Fruit fly (Drosophila melanogaster) whole organism, pupa: Measurements from ENCODE around the gene CASK.

Experiments
- CG10348 ChIP-seq: fragments of 200-800 bp; sonication (Bioruptor generic); IDR thresholded peaks from 2 replicates; pipeline ENCODE4 v1.3.6; 2022; ENCODE audit warnings: missing biosample characterization, missing genetic modification characterization
- CG12605 ChIP-seq: fragments of 200-800 bp; sonication (Bioruptor generic); IDR thresholded peaks from 2 replicates; pipeline ENCODE4 v1.3.6; 2022; ENCODE audit warnings: missing biosample characterization, missing genetic modification characterization
- CG13204 ChIP-seq: fragments of 200-800 bp; sonication (Bioruptor generic); optimal IDR thresholded peaks from 2 replicates; lab custom pipeline; 2018; ENCODE audit warnings: missing biosample characterization, mild to moderate bottlenecking, missing genetic modification characterization, moderate library complexity
- CG14655 ChIP-seq: fragments of 200-800 bp; sonication (Bioruptor generic); optimal IDR thresholded peaks from 3 replicates; lab custom pipeline; 2017; ENCODE audit warnings: mild to moderate bottlenecking, missing biosample characterization, missing genetic modification reagents, missing genetic modification characterization
- CG15710 ChIP-seq: fragments of 200-800 bp; sonication (Bioruptor generic); optimal IDR thresholded peaks from 2 replicates; lab custom pipeline; 2018; ENCODE audit warnings: missing biosample characterization, mild to moderate bottlenecking, missing genetic modification characterization, moderate library complexity
- CG17806 ChIP-seq: fragments of 200-800 bp; sonication (Bioruptor generic); optimal IDR thresholded peaks from 2 replicates; lab custom pipeline; 2018; ENCODE audit warnings: missing biosample characterization, mild to moderate bottlenecking, missing genetic modification characterization, moderate library complexity
- CG32121 ChIP-seq: fragments of 200-800 bp; sonication (Bioruptor generic); IDR thresholded peaks from 2 replicates; pipeline ENCODE4 v1.3.6; 2022; ENCODE audit warnings: missing biosample characterization, missing genetic modification characterization
- CG34367 ChIP-seq: fragments of 200-800 bp; sonication (Bioruptor generic); optimal IDR thresholded peaks from 2 replicates; lab custom pipeline; 2018; ENCODE audit warnings: missing biosample characterization, mild to moderate bottlenecking, missing genetic modification characterization
- CG4496 ChIP-seq: fragments of 200-800 bp; sonication (Bioruptor generic); IDR thresholded peaks from 3 replicates; pipeline ENCODE4 v1.3.6; 2022; ENCODE audit warnings: missing biosample characterization, missing genetic modification characterization
- CG8159 ChIP-seq: fragments of 200-800 bp; sonication (Bioruptor generic); optimal IDR thresholded peaks from 3 replicates; lab custom pipeline; 2018; ENCODE audit warnings: missing biosample characterization, mild to moderate bottlenecking, missing genetic modification characterization, moderate library complexity
- CG8301 ChIP-seq: fragments of 200-800 bp; sonication (Bioruptor generic); optimal IDR thresholded peaks from 2 replicates; lab custom pipeline; 2018; ENCODE audit warnings: missing biosample characterization, mild to moderate bottlenecking, missing genetic modification characterization
- CG9948 ChIP-seq: fragments of 200-800 bp; sonication (Bioruptor generic); optimal IDR thresholded peaks from 2 replicates; lab custom pipeline; 2018; ENCODE audit warnings: missing biosample characterization, mild to moderate bottlenecking, missing genetic modification characterization, moderate library complexity
- D1 ChIP-seq: fragments of 200-800 bp; sonication (Bioruptor generic); optimal IDR thresholded peaks from 2 replicates; lab custom pipeline; 2018; ENCODE audit warnings: missing biosample characterization, mild to moderate bottlenecking, missing genetic modification characterization, moderate library complexity
- EcR ChIP-seq: fragments of 200-800 bp; sonication (Bioruptor generic); optimal IDR thresholded peaks from 3 replicates; lab custom pipeline; 2019; ENCODE audit warnings: missing biosample characterization, missing genetic modification characterization, mild to moderate bottlenecking, moderate library complexity, missing genetic modification reagents
- Ets98B ChIP-seq: fragments of 200-800 bp; sonication (Bioruptor generic); IDR thresholded peaks from 2 replicates; pipeline ENCODE4 v1.3.6; 2022; ENCODE audit warnings: missing biosample characterization, missing genetic modification characterization
- Pif1A ChIP-seq: fragments of 200-800 bp; sonication (Bioruptor generic); optimal IDR thresholded peaks from 3 replicates; lab custom pipeline; 2016; ENCODE audit warnings: missing biosample characterization, missing genetic modification characterization
- Pif1B ChIP-seq: fragments of 200-800 bp; sonication (Bioruptor generic); optimal IDR thresholded peaks from 3 replicates; lab custom pipeline; 2016; ENCODE audit warnings: missing biosample characterization, missing genetic modification characterization
- Snoo ChIP-seq: fragments of 200-800 bp; sonication (Bioruptor generic); optimal IDR thresholded peaks from 3 replicates; lab custom pipeline; 2017; ENCODE audit warnings: missing biosample characterization, mild to moderate bottlenecking, missing genetic modification characterization, inconsistent platforms
- fd96Ca ChIP-seq: fragments of 200-800 bp; sonication (Bioruptor generic); IDR thresholded peaks from 3 replicates; pipeline ENCODE4 v1.3.6; 2022; ENCODE audit warnings: missing biosample characterization, missing genetic modification characterization
- gl ChIP-seq: fragments of 200-800 bp; sonication (Bioruptor generic); optimal IDR thresholded peaks from 2 replicates; lab custom pipeline; 2018; ENCODE audit warnings: missing biosample characterization, mild to moderate bottlenecking, missing genetic modification characterization
- rn ChIP-seq: fragments of 200-800 bp; sonication (Bioruptor generic); IDR thresholded peaks from 2 replicates; pipeline ENCODE4 v1.3.6; 2022; ENCODE audit warnings: missing biosample characterization, missing genetic modification characterization

The CASK gene

dm6 chr3R:21822562-21822933 lies at the start of gene CASK:
TSS of gene CASK (minus strand) at chr3R:21822674.
- TF ChIP-seq CG10348 (GFP tag; lab: Robert Waterston, UW) (no peak), CG4496 (no peak), fd96Ca (GFP tag; lab: Robert Waterston, UW) (no peak), gl (tag; lab: Kevin White, UChicago) (no peak), CG9948 (tag; lab: Kevin White, UChicago) (no peak), Pif1B (GFP tag; lab: Kevin White, UChicago) (no peak), CG32121 (no peak), rn (no peak), Snoo (tag; lab: Kevin White, UChicago) (no peak), EcR (GFP tag; lab: Kevin White, UChicago) (no peak), CG34367 (tag; lab: Kevin White, UChicago) (no peak), CG13204 (GFP tag; lab: Kevin White, UChicago) (no peak), CG15710 (tag; lab: Kevin White, UChicago) (no peak), CG8301 (tag; lab: Kevin White, UChicago) (no peak), D1 (tag; lab: Kevin White, UChicago) (no peak), CG8159 (no peak), Pif1A (GFP tag; lab: Kevin White, UChicago) (no peak), CG12605 (GFP tag; lab: Robert Waterston, UW) (no peak), CG17806 (no peak)

dm6 chr3R:21871348-21871940 lies 49.0 kb upstream of the CASK start:
- no peak for TF ChIP-seq CG14655 (GFP tag; lab: Kevin White, UChicago)
- no peak for TF ChIP-seq rn
- no peak for TF ChIP-seq Snoo (tag; lab: Kevin White, UChicago)
- TF ChIP-seq CG10348 (GFP tag; lab: Robert Waterston, UW): no peak
- TF ChIP-seq gl (tag; lab: Kevin White, UChicago): no peak
- TF ChIP-seq CG9948 (tag; lab: Kevin White, UChicago): no peak
- no peak for TF ChIP-seq Pif1B (GFP tag; lab: Kevin White, UChicago)
- TF ChIP-seq Pif1A (GFP tag; lab: Kevin White, UChicago): no peak
- TF ChIP-seq CG4496: no peak
- no peak for TF ChIP-seq CG15710 (tag; lab: Kevin White, UChicago)
- TF ChIP-seq CG12605 (GFP tag; lab: Robert Waterston, UW): no peak
- no peak for TF ChIP-seq CG32121
- TF ChIP-seq EcR (GFP tag; lab: Kevin White, UChicago): no peak
- TF ChIP-seq fd96Ca (GFP tag; lab: Robert Waterston, UW): no peak
- TF ChIP-seq CG8301 (tag; lab: Kevin White, UChicago): no peak
- no peak for TF ChIP-seq D1 (tag; lab: Kevin White, UChicago)
- no peak for TF ChIP-seq Ets98B (GFP tag; lab: Robert Waterston, UW)

DNA sequence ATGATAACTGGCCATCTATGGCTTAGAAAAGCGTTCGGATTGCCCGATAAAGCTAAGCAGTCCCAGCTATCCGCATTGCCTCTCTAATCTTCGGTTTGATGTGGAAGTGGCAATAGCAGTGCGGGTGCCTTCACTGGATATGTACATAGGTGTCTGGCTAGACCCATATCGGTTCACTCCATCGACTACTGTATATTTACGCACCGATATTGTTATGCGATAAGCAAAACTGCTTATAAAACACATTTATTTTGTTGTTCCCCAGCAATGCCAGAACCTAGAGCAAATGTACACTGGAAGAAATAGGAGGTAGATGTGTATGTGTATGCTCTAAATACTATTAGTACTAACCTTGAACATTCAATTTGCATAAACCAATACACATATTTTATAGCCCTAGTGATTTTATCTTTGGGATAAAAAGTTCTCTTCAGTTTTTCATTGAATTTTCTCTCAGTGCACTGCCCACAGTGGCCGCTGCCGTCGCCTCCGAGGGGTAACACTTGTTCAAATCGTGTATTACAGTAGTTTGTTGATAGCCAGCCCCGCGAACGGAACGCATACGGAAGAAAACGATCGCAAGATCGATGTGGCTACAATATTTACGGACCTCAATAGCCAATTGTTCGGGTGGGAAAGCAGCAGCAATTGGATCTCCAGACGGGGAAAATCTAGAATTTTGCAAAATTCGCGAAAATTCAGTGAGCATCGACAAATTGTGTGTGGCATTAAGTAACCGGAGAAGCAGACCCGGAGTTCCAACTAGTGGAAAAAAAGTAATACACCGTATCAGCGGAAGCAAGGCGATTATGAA lies 47.9 kb upstream of the CASK start, which contains the start of gene CG31431:
Gene CG31431 (plus strand): TSS at position 524 of the 814 bp plus-strand sequence.
- peak; percentile 91 for TF ChIP-seq CG8301 (tag; lab: Kevin White, UChicago)
- TF ChIP-seq CG9948 (tag; lab: Kevin White, UChicago): peak; percentile 81
- peak; percentile 87 for TF ChIP-seq CG17806
- peak; percentile 85 for TF ChIP-seq CG8159
- TF ChIP-seq CG12605 (GFP tag; lab: Robert Waterston, UW): peak; percentile 90
- TF ChIP-seq CG10348 (GFP tag; lab: Robert Waterston, UW): peak; percentile 62
- TF ChIP-seq CG15710 (tag; lab: Kevin White, UChicago): peak; percentile 85
- peak; percentile 89 for TF ChIP-seq CG14655 (GFP tag; lab: Kevin White, UChicago)
- TF ChIP-seq Ets98B (GFP tag; lab: Robert Waterston, UW): peak; percentile 93
- no peak for TF ChIP-seq EcR (GFP tag; lab: Kevin White, UChicago)
- TF ChIP-seq D1 (tag; lab: Kevin White, UChicago): no peak
- TF ChIP-seq rn: peak; percentile 74
- no peak for TF ChIP-seq CG13204 (GFP tag; lab: Kevin White, UChicago)
- TF ChIP-seq gl (tag; lab: Kevin White, UChicago): peak; percentile 66
- TF ChIP-seq Pif1A (GFP tag; lab: Kevin White, UChicago): peak; percentile 82
- peak; percentile 82 for TF ChIP-seq Pif1B (GFP tag; lab: Kevin White, UChicago)
- peak; percentile 28 for TF ChIP-seq Snoo (tag; lab: Kevin White, UChicago)
- peak; percentile 78 for TF ChIP-seq CG34367 (tag; lab: Kevin White, UChicago)
- peak; percentile 94 for TF ChIP-seq CG4496
- TF ChIP-seq fd96Ca (GFP tag; lab: Robert Waterston, UW): peak; percentile 90
- TF ChIP-seq CG32121: peak; percentile 95

- TF ChIP-seq D1 (tag; lab: Kevin White, UChicago): no peak
- no peak for TF ChIP-seq CG14655 (GFP tag; lab: Kevin White, UChicago)
- TF ChIP-seq CG32121: no peak
- no peak for TF ChIP-seq CG15710 (tag; lab: Kevin White, UChicago)
- TF ChIP-seq CG4496: no peak
- no peak for TF ChIP-seq CG17806
- TF ChIP-seq CG9948 (tag; lab: Kevin White, UChicago): no peak
- TF ChIP-seq Snoo (tag; lab: Kevin White, UChicago): no peak
- TF ChIP-seq rn: no peak
- no peak for TF ChIP-seq Pif1B (GFP tag; lab: Kevin White, UChicago)
- TF ChIP-seq CG34367 (tag; lab: Kevin White, UChicago): no peak
- no peak for TF ChIP-seq Ets98B (GFP tag; lab: Robert Waterston, UW)
- TF ChIP-seq CG13204 (GFP tag; lab: Kevin White, UChicago): no peak
- TF ChIP-seq Pif1A (GFP tag; lab: Kevin White, UChicago): no peak
- TF ChIP-seq gl (tag; lab: Kevin White, UChicago): no peak
- TF ChIP-seq fd96Ca (GFP tag; lab: Robert Waterston, UW): no peak
- no peak for TF ChIP-seq CG10348 (GFP tag; lab: Robert Waterston, UW)
These were observed 47.1 kb upstream of the CASK start, which contains the start of gene CG31174 for dm6 chr3R:21869464-21870100. TSS of gene CG31174 (minus strand) at chr3R:21869514.
